Worm (Caenorhabditis elegans): Measurements from ENCODE around the gene F55G7.5.

F55G7.5 gene

DNA sequence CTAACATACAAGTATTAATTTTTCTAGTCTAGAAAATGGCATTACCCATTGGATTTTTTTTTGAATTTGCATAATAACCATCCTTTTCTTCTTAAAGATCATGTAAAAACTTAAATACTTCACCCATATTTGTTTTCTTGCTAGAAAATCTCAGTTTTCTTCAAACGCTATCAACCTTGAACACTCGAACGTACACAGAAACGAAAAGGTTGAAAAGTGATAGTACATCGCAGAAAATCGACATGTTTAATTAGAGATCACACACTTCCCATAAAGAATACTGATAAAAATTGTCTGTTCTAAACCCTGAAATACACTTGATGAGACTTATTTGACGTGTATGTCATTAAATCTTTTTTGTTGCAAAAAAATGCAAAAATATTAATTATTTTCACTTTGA, 11.1 kb downstream of the F55G7.5 start, which contains the start of gene F55G7.4:
Gene F55G7.4, plus strand, starts transcription at position 301 of the 400 bp plus-strand sequence.
- no peak for TF ChIP-seq xnd-1 (tag; optimal IDR thresholded peaks at IDR 0.05)
- TF ChIP-seq F55B11.4 (tag; optimal IDR thresholded peaks at IDR 0.05; ENCODE audit: borderline replicate concordance, insufficient read depth) = no peak
- no peak for TF ChIP-seq tlf-1 (GFP tag; optimal IDR thresholded peaks at IDR 0.05)
- TF ChIP-seq rec-8 (tag; optimal IDR thresholded peaks at IDR 0.05) = no peak
- no peak for TF ChIP-seq ceh-100 (GFP tag; IDR thresholded peaks at IDR 0.05)
- TF ChIP-seq akir-1 (GFP tag; optimal IDR thresholded peaks at IDR 0.05) = no peak
- TF ChIP-seq bed-1 (GFP tag; IDR thresholded peaks at IDR 0.05) = no peak
- TF ChIP-seq C17E4.6 (GFP tag; IDR thresholded peaks at IDR 0.05) = no peak
- TF ChIP-seq ccch-3 (GFP tag; optimal IDR thresholded peaks at IDR 0.05) = no peak

DNA sequence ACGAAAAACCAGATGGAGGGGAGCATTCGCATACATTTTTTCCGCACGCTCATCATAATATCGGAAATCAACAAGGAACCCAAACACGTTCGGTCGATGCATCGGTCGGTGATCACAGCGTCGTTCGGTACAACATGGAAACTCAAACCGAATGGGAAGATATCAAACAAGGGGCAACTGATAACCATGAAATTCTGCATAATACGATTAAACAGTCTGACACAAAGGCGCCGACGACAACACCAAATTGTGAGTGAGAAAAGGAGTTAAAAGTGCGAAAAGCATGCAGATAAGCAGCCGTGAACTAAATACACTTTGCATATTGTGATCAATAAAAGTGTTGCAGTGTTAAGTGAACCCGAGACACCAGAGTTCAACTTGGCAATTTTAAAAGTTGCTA, 13.5 kb downstream of the F55G7.5 start:
- TF ChIP-seq aptf-3 (GFP tag; IDR thresholded peaks at IDR 0.05) = no peak
- TF ChIP-seq snpc-3.4 (tag; optimal IDR thresholded peaks at IDR 0.05) = no peak
- no peak for TF ChIP-seq Y53F4B.3 (GFP tag; IDR thresholded peaks at IDR 0.05)
- no peak for TF ChIP-seq snpc-4 (GFP tag; optimal IDR thresholded peaks at IDR 0.05)
- TF ChIP-seq snpc-4 (tag; optimal IDR thresholded peaks at IDR 0.05) = no peak
- TF ChIP-seq snpc-1.1 (tag; optimal IDR thresholded peaks at IDR 0.05; ENCODE audit: insufficient read depth) = no peak
- TF ChIP-seq egrh-3 (GFP tag; IDR thresholded peaks at IDR 0.05) = no peak
- no peak for TF ChIP-seq lin-54 (GFP tag; optimal IDR thresholded peaks at IDR 0.05)
- peak; percentile 25; the same call in 1 of the 2 replicates for TF ChIP-seq nfyb-1 (GFP tag; IDR thresholded peaks at IDR 0.05)
- peak; percentile 79 for TF ChIP-seq nhr-80 (tag; optimal IDR thresholded peaks at IDR 0.05)
- no peak for TF ChIP-seq hrde-1 (tag; optimal IDR thresholded peaks at IDR 0.05; ENCODE audit: borderline replicate concordance)
- no peak for TF ChIP-seq T07F8.4 (tag; optimal IDR thresholded peaks at IDR 0.05)
- no peak for TF ChIP-seq madf-3 (GFP tag; IDR thresholded peaks at IDR 0.05)

DNA sequence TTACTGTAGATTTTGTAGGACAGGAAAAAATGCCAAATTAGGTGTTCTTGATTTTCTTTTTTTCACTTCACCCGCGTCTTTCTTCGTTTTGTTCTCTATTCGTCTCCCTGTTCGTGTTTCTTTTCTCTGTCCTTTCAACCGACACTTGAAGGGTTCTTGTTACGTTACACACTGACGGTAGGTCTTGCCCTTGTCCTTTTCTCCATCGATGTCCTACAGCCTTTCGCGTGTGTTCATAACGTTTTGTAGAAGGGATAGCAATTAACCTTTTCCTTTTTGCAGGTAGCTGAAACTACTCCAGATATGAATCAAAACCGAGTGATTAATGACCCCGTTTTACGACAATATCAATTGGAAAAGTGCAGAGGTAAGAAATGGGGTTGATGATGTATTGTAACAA, 14.6 kb downstream of the F55G7.5 start, which contains the start of gene F55G7.1:
Gene F55G7.1, plus strand, starts transcription at position 276 of the 400 bp plus-strand sequence.
- no peak for TF ChIP-seq ztf-18 (tag; optimal IDR thresholded peaks at IDR 0.05)
- TF ChIP-seq ceh-27 (GFP tag; optimal IDR thresholded peaks at IDR 0.05) = peak; percentile 60
- peak; percentile 28 for TF ChIP-seq B0261.1 (tag; optimal IDR thresholded peaks at IDR 0.05)
- TF ChIP-seq snpc-4 (GFP tag; optimal IDR thresholded peaks at IDR 0.05) = no peak
- TF ChIP-seq snpc-4 (tag; optimal IDR thresholded peaks at IDR 0.05) = peak in 2 of 4 experiments; percentile 19 to 82
- no peak for TF ChIP-seq aptf-3 (GFP tag; IDR thresholded peaks at IDR 0.05)
- TF ChIP-seq hmg-20 (GFP tag; IDR thresholded peaks at IDR 0.05) = peak; percentile 18; the same call in 1 of the 2 replicates
- peak; percentile 46 for TF ChIP-seq nhr-80 (tag; optimal IDR thresholded peaks at IDR 0.05)
- TF ChIP-seq Y56A3A.18 (GFP tag; IDR thresholded peaks at IDR 0.05) = peak; percentile 63; the same call in 1 of the 2 replicates
- no peak for TF ChIP-seq egl-44 (GFP tag; IDR thresholded peaks at IDR 0.05)
- TF ChIP-seq lin-40 (tag; optimal IDR thresholded peaks at IDR 0.05) = peak; percentile 83
- no peak for TF ChIP-seq rcor-1 (GFP tag; IDR thresholded peaks at IDR 0.05)
- TF ChIP-seq F23B12.7 (tag; optimal IDR thresholded peaks at IDR 0.05; ENCODE audit: insufficient read depth) = peak; percentile 21
- 0 out of 2 replicates have a peak, but pooled peaks have one; percentile 36 for TF ChIP-seq C06A6.2 (GFP tag; conservative IDR thresholded peaks at IDR 0.05)
- peak; percentile 71; the same call in 1 of the 2 replicates for TF ChIP-seq dox-1 (GFP tag; IDR thresholded peaks at IDR 0.05)
- TF ChIP-seq K11D2.4 (GFP tag; IDR thresholded peaks at IDR 0.05) = peak; percentile 56; the same call in 1 of the 2 replicates
- TF ChIP-seq ZK185.1 (tag; optimal IDR thresholded peaks at IDR 0.05; ENCODE audit: poor library complexity, severe bottlenecking) = peak; percentile 34
- no peak for TF ChIP-seq pbrm-1 (GFP tag; IDR thresholded peaks at IDR 0.05)
- TF ChIP-seq gei-17 (GFP tag; optimal IDR thresholded peaks at IDR 0.05) = peak; percentile 92
- TF ChIP-seq ztf-26 (tag; optimal IDR thresholded peaks at IDR 0.05) = peak; percentile 71
